Fruit fly (Drosophila melanogaster) whole organism, prepupa: ENCODE measurements around the gene Hsc70-4.

Source experiments
- Blimp-1 ChIP-seq: fragments of 200-800 bp; sonication (Bioruptor generic); optimal IDR thresholded peaks from 3 replicates; lab custom pipeline; 2017; ENCODE audit warnings: missing biosample characterization, missing genetic modification characterization, mild to moderate bottlenecking, moderate library complexity, missing genetic modification reagents
- CG10631 ChIP-seq: fragments of 200-800 bp; sonication (Bioruptor generic); optimal IDR thresholded peaks from 2 replicates; lab custom pipeline; 2016; ENCODE audit warnings: missing biosample characterization, missing genetic modification characterization
- CG10669 ChIP-seq: fragments of 200-800 bp; sonication (Bioruptor generic); optimal IDR thresholded peaks from 3 replicates; lab custom pipeline; 2018; ENCODE audit warnings: missing biosample characterization, mild to moderate bottlenecking, missing genetic modification characterization, moderate library complexity
- CG11762 ChIP-seq: fragments of 200-800 bp; sonication (Bioruptor generic); optimal IDR thresholded peaks from 3 replicates; lab custom pipeline; 2016; ENCODE audit warnings: missing biosample characterization, missing genetic modification characterization; ENCODE audit not compliant: insufficient read depth
- CG11902 ChIP-seq: fragments of 200-800 bp; sonication (Bioruptor generic); optimal IDR thresholded peaks from 3 replicates; lab custom pipeline; 2016; ENCODE audit warnings: missing biosample characterization, missing genetic modification characterization
- CG1621 ChIP-seq: fragments of 200-800 bp; sonication (Bioruptor generic); optimal IDR thresholded peaks from 3 replicates; lab custom pipeline; 2018; ENCODE audit warnings: missing biosample characterization, mild to moderate bottlenecking, missing genetic modification characterization
- CG16779 ChIP-seq: fragments of 200-800 bp; sonication (Bioruptor generic); optimal IDR thresholded peaks from 3 replicates; lab custom pipeline; 2017; ENCODE audit warnings: missing biosample characterization, mild to moderate bottlenecking, missing genetic modification characterization
- CG3032 ChIP-seq: fragments of 200-800 bp; optimal IDR thresholded peaks from 2 replicates; lab custom pipeline; 2019; ENCODE audit warnings: missing biosample characterization, mild to moderate bottlenecking, missing genetic modification characterization, moderate library complexity
- CG32006 ChIP-seq: fragments of 200-800 bp; sonication (Bioruptor generic); optimal IDR thresholded peaks from 3 replicates; lab custom pipeline; 2017; ENCODE audit warnings: missing biosample characterization, mild to moderate bottlenecking, missing genetic modification characterization
- CG34406 ChIP-seq: fragments of 200-800 bp; sonication (Bioruptor generic); optimal IDR thresholded peaks from 3 replicates; lab custom pipeline; 2016; ENCODE audit warnings: missing biosample characterization, missing genetic modification characterization
- CG3919 ChIP-seq: fragments of 200-800 bp; sonication (Bioruptor generic); optimal IDR thresholded peaks from 3 replicates; lab custom pipeline; 2016; ENCODE audit warnings: missing biosample characterization, missing genetic modification characterization
- CG4318 ChIP-seq: fragments of 200-800 bp; sonication (Bioruptor generic); optimal IDR thresholded peaks from 3 replicates; lab custom pipeline; 2017; ENCODE audit warnings: missing biosample characterization, mild to moderate bottlenecking, missing genetic modification characterization
- CG6163 ChIP-seq: fragments of 200-800 bp; sonication (Bioruptor generic); IDR thresholded peaks from 3 replicates; pipeline ENCODE4 v1.3.6; 2022; ENCODE audit warnings: missing biosample characterization, missing genetic modification characterization
- CG6276 ChIP-seq: fragments of 200-800 bp; sonication (Bioruptor generic); optimal IDR thresholded peaks from 2 replicates; lab custom pipeline; 2017; ENCODE audit warnings: missing biosample characterization, mild to moderate bottlenecking, missing genetic modification characterization
- CG6792 ChIP-seq: fragments of 200-800 bp; sonication (Bioruptor generic); optimal IDR thresholded peaks from 3 replicates; lab custom pipeline; 2016; ENCODE audit warnings: missing biosample characterization, missing genetic modification characterization
- CG6808 ChIP-seq: fragments of 200-800 bp; sonication (Bioruptor generic); optimal IDR thresholded peaks from 3 replicates; lab custom pipeline; 2017; ENCODE audit warnings: missing biosample characterization, missing genetic modification characterization, mild to moderate bottlenecking, moderate library complexity, missing genetic modification reagents
- CG6854 ChIP-seq: fragments of 200-800 bp; sonication (Bioruptor generic); optimal IDR thresholded peaks from 2 replicates; lab custom pipeline; 2017; ENCODE audit warnings: missing biosample characterization, mild to moderate bottlenecking, missing genetic modification characterization
- CG8119 ChIP-seq: fragments of 200-800 bp; sonication (Bioruptor generic); IDR thresholded peaks from 3 replicates; pipeline ENCODE4 v1.3.6; 2022; ENCODE audit warnings: missing biosample characterization, missing genetic modification characterization
- CG8319 ChIP-seq: fragments of 200-800 bp; sonication (Bioruptor generic); optimal IDR thresholded peaks from 3 replicates; lab custom pipeline; 2016; ENCODE audit warnings: missing biosample characterization, missing genetic modification characterization
- CG8632 ChIP-seq: fragments of 200-800 bp; sonication (Bioruptor generic); optimal IDR thresholded peaks from 3 replicates; lab custom pipeline; 2016; ENCODE audit warnings: missing biosample characterization, missing genetic modification characterization
- CG9139 ChIP-seq: fragments of 200-800 bp; sonication (Bioruptor generic); optimal IDR thresholded peaks from 3 replicates; lab custom pipeline; 2017; ENCODE audit warnings: missing biosample characterization, mild to moderate bottlenecking, missing genetic modification characterization
- Eip75B ChIP-seq: fragments of 200-800 bp; sonication (Bioruptor generic); optimal IDR thresholded peaks from 3 replicates; lab custom pipeline; 2016; ENCODE audit warnings: missing biosample characterization, missing genetic modification characterization
- Eip78C ChIP-seq: fragments of 200-800 bp; sonication (Bioruptor generic); peaks from one replicate; lab custom pipeline; 2016; ENCODE audit warnings: missing biosample characterization, missing genetic modification characterization
- Eip93F ChIP-seq: fragments of 200-800 bp; sonication (Bioruptor generic); optimal IDR thresholded peaks from 2 replicates; lab custom pipeline; 2016; ENCODE audit warnings: missing biosample characterization, mild to moderate bottlenecking, missing genetic modification characterization
- Ets21C ChIP-seq: fragments of 200-800 bp; sonication (Bioruptor generic); optimal IDR thresholded peaks from 3 replicates; lab custom pipeline; 2016; ENCODE audit warnings: missing biosample characterization, missing genetic modification characterization
- Ets96B ChIP-seq: fragments of 200-800 bp; optimal IDR thresholded peaks from 2 replicates; lab custom pipeline; 2019; ENCODE audit warnings: missing biosample characterization, mild to moderate bottlenecking, missing genetic modification characterization, moderate library complexity
- Gug ChIP-seq: fragments of 200-800 bp; sonication (Bioruptor generic); IDR thresholded peaks from 2 replicates; pipeline ENCODE4 v1.3.6; 2022; ENCODE audit warnings: missing biosample characterization, missing genetic modification characterization
- Hr38 ChIP-seq: sonication (Bioruptor generic); optimal IDR thresholded peaks from 2 replicates; lab custom pipeline; 2016; ENCODE audit warnings: missing biosample characterization, missing genetic modification characterization
- Hr39 ChIP-seq: fragments of 200-800 bp; sonication (Bioruptor generic); optimal IDR thresholded peaks from 2 replicates; lab custom pipeline; 2016; ENCODE audit warnings: missing biosample characterization, missing genetic modification characterization
- Hr4 ChIP-seq: fragments of 200-800 bp; sonication (Bioruptor generic); optimal IDR thresholded peaks from 3 replicates; lab custom pipeline; 2016; ENCODE audit warnings: missing biosample characterization, missing genetic modification characterization
- Met ChIP-seq: fragments of 200-800 bp; sonication (Bioruptor generic); optimal IDR thresholded peaks from 3 replicates; lab custom pipeline; 2016; ENCODE audit warnings: missing biosample characterization, missing genetic modification characterization
- OdsH ChIP-seq: fragments of 200-800 bp; sonication (Bioruptor generic); optimal IDR thresholded peaks from 3 replicates; lab custom pipeline; 2016; ENCODE audit warnings: missing biosample characterization, missing genetic modification characterization
- Sox102F ChIP-seq: fragments of 200-800 bp; sonication (Bioruptor generic); optimal IDR thresholded peaks from 2 replicates; lab custom pipeline; 2016; ENCODE audit warnings: missing biosample characterization, mild to moderate bottlenecking, missing genetic modification characterization
- Sox14 ChIP-seq: fragments of 200-800 bp; sonication (Bioruptor generic); optimal IDR thresholded peaks from 3 replicates; lab custom pipeline; 2016; ENCODE audit warnings: missing biosample characterization, missing genetic modification characterization
- Sox15 ChIP-seq: fragments of 200-800 bp; sonication (Bioruptor generic); optimal IDR thresholded peaks from 3 replicates; lab custom pipeline; 2016; ENCODE audit warnings: missing biosample characterization, missing genetic modification characterization
- achi ChIP-seq: fragments of 200-800 bp; sonication (Bioruptor generic); optimal IDR thresholded peaks from 3 replicates; lab custom pipeline; 2016; ENCODE audit warnings: missing biosample characterization, missing genetic modification characterization
- acj6 ChIP-seq: fragments of 200-800 bp; sonication (Bioruptor generic); optimal IDR thresholded peaks from 3 replicates; lab custom pipeline; 2016; ENCODE audit warnings: missing biosample characterization, missing genetic modification characterization
- cyc ChIP-seq: fragments of 200-800 bp; sonication (Bioruptor generic); optimal IDR thresholded peaks from 3 replicates; lab custom pipeline; 2016; ENCODE audit warnings: missing biosample characterization, missing genetic modification characterization
- dac ChIP-seq: fragments of 200-800 bp; sonication (Bioruptor generic); optimal IDR thresholded peaks from 2 replicates; lab custom pipeline; 2017; ENCODE audit warnings: missing biosample characterization, mild to moderate bottlenecking, missing genetic modification characterization
- eg ChIP-seq: fragments of 200-800 bp; sonication (Bioruptor generic); IDR thresholded peaks from 3 replicates; pipeline ENCODE4 v1.3.6; 2022; ENCODE audit warnings: missing biosample characterization, missing genetic modification characterization
- esn ChIP-seq: fragments of 200-800 bp; sonication (Bioruptor generic); optimal IDR thresholded peaks from 2 replicates; lab custom pipeline; 2016; ENCODE audit warnings: missing biosample characterization, mild to moderate bottlenecking, missing genetic modification characterization, moderate library complexity
- fd59A ChIP-seq: fragments of 200-800 bp; sonication (Bioruptor generic); optimal IDR thresholded peaks from 2 replicates; lab custom pipeline; 2017; ENCODE audit warnings: missing biosample characterization, mild to moderate bottlenecking, missing genetic modification characterization, missing genetic modification reagents
- fd85E ChIP-seq: fragments of 200-800 bp; sonication (Bioruptor generic); optimal IDR thresholded peaks from 3 replicates; lab custom pipeline; 2016; ENCODE audit warnings: missing biosample characterization, missing genetic modification characterization
- fkh ChIP-seq: fragments of 200-800 bp; sonication (Bioruptor generic); optimal IDR thresholded peaks from 3 replicates; lab custom pipeline; 2017; ENCODE audit warnings: missing biosample characterization, mild to moderate bottlenecking, missing genetic modification characterization, moderate library complexity
- lz ChIP-seq: fragments of 200-800 bp; sonication (Bioruptor generic); optimal IDR thresholded peaks from 3 replicates; lab custom pipeline; 2016; ENCODE audit warnings: missing biosample characterization, missing genetic modification characterization
- net ChIP-seq: fragments of 200-800 bp; sonication (Bioruptor generic); optimal IDR thresholded peaks from 3 replicates; lab custom pipeline; 2016; ENCODE audit warnings: missing biosample characterization, missing genetic modification characterization
- salr ChIP-seq, 2 experiments: fragments of 200-800 bp; sonication (Bioruptor generic); optimal IDR thresholded peaks; 3 replicates each; lab custom pipeline; 2016 to 2018; ENCODE audit warnings: missing biosample characterization in 2 of 2, missing genetic modification characterization in 2 of 2, mild to moderate bottlenecking in 1 of 2
- ss ChIP-seq, 2 experiments: fragments of 200-800 bp; sonication (Bioruptor generic); optimal IDR thresholded peaks; 2 replicates in 1 of 2; 3 replicates in 1 of 2; lab custom pipeline; 2017 to 2018; ENCODE audit warnings: mild to moderate bottlenecking in 2 of 2, missing biosample characterization in 2 of 2, missing genetic modification characterization in 2 of 2, moderate library complexity in 1 of 2
- svp ChIP-seq: fragments of 200-800 bp; sonication (Bioruptor generic); peaks from one replicate; lab custom pipeline; 2016; ENCODE audit warnings: missing biosample characterization, missing genetic modification characterization
- vri ChIP-seq: fragments of 200-800 bp; sonication (Bioruptor generic); optimal IDR thresholded peaks from 3 replicates; lab custom pipeline; 2016; ENCODE audit warnings: missing biosample characterization, mild to moderate bottlenecking, missing genetic modification characterization

The Hsc70-4 gene

DNA sequence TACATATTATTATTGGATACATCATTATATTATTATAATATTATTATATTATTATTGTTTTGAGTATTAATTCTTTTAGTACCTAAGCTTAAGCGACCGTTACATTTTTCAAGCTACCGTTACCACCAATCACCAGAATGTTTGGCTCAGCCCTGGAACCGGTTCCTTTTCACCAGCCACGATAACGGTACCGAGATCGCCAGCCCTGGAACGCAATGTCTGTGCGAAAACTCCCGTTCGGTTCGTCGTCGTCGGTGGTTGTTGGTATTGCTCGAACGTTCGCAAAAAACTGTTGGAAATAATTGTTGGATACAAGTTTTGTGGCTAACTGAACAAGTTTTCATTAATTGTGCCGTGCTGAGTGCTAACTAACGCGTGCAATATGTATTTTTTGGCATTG lies 7.2 kb downstream of the Hsc70-4 start, which contains the start of gene CG42404:
CG42404 (plus strand) TSS at position 360 of the 400 bp plus-strand sequence.
- TF ChIP-seq CG3919 (GFP tag; lab: Kevin White, UChicago) (no peak), esn (GFP tag; lab: Kevin White, UChicago) (no peak), svp (peak; percentile 2)
- TF ChIP-seq, all 60 proteins: peak for 1

DNA sequence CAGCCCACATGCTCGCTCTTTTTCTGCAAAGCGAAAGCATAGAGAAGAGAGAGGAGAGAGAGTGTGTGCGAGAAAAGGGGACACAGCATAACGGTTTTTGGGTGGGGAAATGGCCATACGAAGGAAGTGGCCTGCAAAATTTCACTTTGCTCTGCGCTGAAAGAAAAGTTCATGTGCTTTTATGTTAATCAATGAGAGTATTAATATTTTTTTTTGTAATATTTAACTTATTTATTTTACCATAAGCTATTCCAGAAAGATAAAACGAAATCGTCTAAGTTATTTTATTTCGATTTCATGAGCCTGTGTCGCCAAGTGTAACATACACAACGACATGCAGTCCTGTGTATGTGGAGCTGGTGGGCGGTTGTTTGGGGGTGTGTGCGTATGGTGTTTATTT lies 8.0 kb downstream of the Hsc70-4 start:
- TF ChIP-seq Gug (GFP tag; lab: Robert Waterston, UW) (peak; percentile 58), CG10669 (GFP tag; lab: Kevin White, UChicago) (no peak), CG8119 (GFP tag; lab: Robert Waterston, UW) (peak; percentile 69), CG9139 (GFP tag; lab: Kevin White, UChicago) (no peak), CG8319 (GFP tag; lab: Kevin White, UChicago) (no peak), CG6808 (GFP tag; lab: Kevin White, UChicago) (no peak), Eip75B (peak; percentile 50), Ets21C (GFP tag; lab: Kevin White, UChicago) (no peak), Met (GFP tag; lab: Kevin White, UChicago) (no peak), CG16779 (no peak), CG3032 (tag; lab: Kevin White, UChicago) (no peak), fkh (no peak), OdsH (GFP tag; lab: Kevin White, UChicago) (no peak), Blimp-1 (no peak), Eip93F (GFP tag; lab: Kevin White, UChicago) (no peak), CG3919 (GFP tag; lab: Kevin White, UChicago) (no peak), Hr39 (GFP tag; lab: Kevin White, UChicago) (peak; percentile 21), salr (GFP tag; optimal IDR thresholded peaks at IDR 0.05; lab: Kevin White, UChicago) (no peak), Eip78C (GFP tag; lab: Kevin White, UChicago) (peak; percentile 74), CG4318 (GFP tag; lab: Kevin White, UChicago) (peak; percentile 36), net (no peak), Sox15 (GFP tag; lab: Kevin White, UChicago) (no peak), Hr4 (GFP tag; lab: Kevin White, UChicago) (peak; percentile 56), ss (GFP tag; optimal IDR thresholded peaks at IDR 0.05; lab: Kevin White, UChicago) (no peak), cyc (peak; percentile 30), fd85E (GFP tag; lab: Kevin White, UChicago) (no peak), CG10631 (peak; percentile 66), CG32006 (GFP tag; lab: Kevin White, UChicago) (peak; percentile 73), Sox102F (GFP tag; lab: Kevin White, UChicago) (no peak), eg (GFP tag; lab: Robert Waterston, UW) (peak; percentile 74; the same call in 1 of the 3 replicates), CG6276 (GFP tag; lab: Kevin White, UChicago) (no peak), CG6163 (GFP tag; lab: Robert Waterston, UW) (peak; percentile 80), CG6792 (GFP tag; lab: Kevin White, UChicago) (peak; percentile 46), CG11762 (no peak), CG8632 (GFP tag; lab: Kevin White, UChicago) (peak; percentile 45), esn (GFP tag; lab: Kevin White, UChicago) (no peak), lz (peak; percentile 51), fd59A (peak; percentile 40), CG6854 (GFP tag; lab: Kevin White, UChicago) (no peak), vri (GFP tag; lab: Kevin White, UChicago) (no peak), CG11902 (no peak), acj6 (GFP tag; lab: Kevin White, UChicago) (peak; percentile 49), dac (GFP tag; lab: Kevin White, UChicago) (no peak), Ets96B (tag; lab: Kevin White, UChicago) (no peak), CG1621 (tag; lab: Kevin White, UChicago) (no peak), CG34406 (no peak), achi (peak; percentile 72), svp (peak; percentile 72), Hr38 (no peak), Sox14 (GFP tag; lab: Kevin White, UChicago) (no peak)
